Worm (Caenorhabditis elegans): ENCODE data around the gene ztf-13.

ce11 chrX:3087245-3087644 lies 14.7 kb downstream of the ztf-13 start, which contains the start of gene F52E4.5:
- TF ChIP-seq mcd-1 (GFP tag; IDR thresholded peaks at IDR 0.05): no peak
- no peak for TF ChIP-seq madf-8 (GFP tag; conservative IDR thresholded peaks at IDR 0.05)
- TF ChIP-seq F33H1.4 (GFP tag; IDR thresholded peaks at IDR 0.05): no peak
- no peak for TF ChIP-seq F55B11.4 (tag; optimal IDR thresholded peaks at IDR 0.05; ENCODE audit: borderline replicate concordance, insufficient read depth)
- TF ChIP-seq ama-1 (optimal IDR thresholded peaks at IDR 0.05): no peak
- no peak for TF ChIP-seq ama-1 (GFP tag; optimal IDR thresholded peaks at IDR 0.05)
- no peak for TF ChIP-seq mxl-1 (tag; optimal IDR thresholded peaks at IDR 0.05)
- TF ChIP-seq nhr-120 (GFP tag; IDR thresholded peaks at IDR 0.05): no peak
- TF ChIP-seq madf-10 (tag; optimal IDR thresholded peaks at IDR 0.05): no peak
- TF ChIP-seq ztf-26 (tag; optimal IDR thresholded peaks at IDR 0.05): no peak
- TF ChIP-seq ekl-4 (GFP tag; IDR thresholded peaks at IDR 0.05): no peak
- TF ChIP-seq F57A8.1 (GFP tag; optimal IDR thresholded peaks at IDR 0.05): no peak
